Worm (Caenorhabditis elegans) whole organism, young adult: Measurements from ENCODE around the gene E02C12.11.

ENCODE experiments used
- B0035.1 ChIP-seq: sonication (generic microtip); optimal IDR thresholded peaks from 2 replicates; lab custom pipeline; 2016; ENCODE audit warnings: missing genetic modification characterization, mild to moderate bottlenecking, missing compliant biosample characterization, missing genotype, missing genetic modification reagents
- B0261.1 ChIP-seq: sonication (generic microtip); optimal IDR thresholded peaks from 2 replicates; lab custom pipeline; 2016; ENCODE audit warnings: mild to moderate bottlenecking, missing genetic modification characterization, moderate library complexity, missing compliant biosample characterization
- B0336.3 ChIP-seq: fragments of 200-800 bp; sonication (Bioruptor generic); IDR thresholded peaks from 2 replicates; pipeline ENCODE4 v1.3.6; 2022; ENCODE audit warnings: missing genetic modification characterization, missing compliant biosample characterization
- F37B4.10 ChIP-seq: fragments of 200-800 bp; sonication (Bioruptor generic); IDR thresholded peaks from 2 replicates; pipeline ENCODE4 v1.3.6; 2022; ENCODE audit warnings: missing genetic modification characterization, missing compliant biosample characterization
- F49E8.2 ChIP-seq: sonication (generic microtip); optimal IDR thresholded peaks from 3 replicates; lab custom pipeline; 2017; ENCODE audit warnings: missing genetic modification characterization, mild to moderate bottlenecking, missing compliant biosample characterization, antibody characterized with exemption, moderate library complexity; ENCODE audit not compliant: insufficient read depth
- F55B11.4 ChIP-seq: sonication (generic microtip); optimal IDR thresholded peaks from 2 replicates; lab custom pipeline; 2016; ENCODE audit warnings: missing compliant biosample characterization, missing genetic modification characterization, borderline replicate concordance; ENCODE audit not compliant: insufficient read depth
- F57A8.1 ChIP-seq: fragments of 200-800 bp; sonication (Bioruptor generic); optimal IDR thresholded peaks from 2 replicates; lab custom pipeline; 2018; ENCODE audit warnings: mild to moderate bottlenecking, missing genetic modification characterization, moderate library complexity, missing compliant biosample characterization
- Y56A3A.18 ChIP-seq: fragments of 200-800 bp; sonication (Bioruptor generic); IDR thresholded peaks from 2 replicates; pipeline ENCODE4 v1.3.6; 2022; ENCODE audit warnings: missing genetic modification reagents, missing genetic modification characterization, missing compliant biosample characterization
- Y95B8A.8 ChIP-seq: fragments of 200-800 bp; sonication (Bioruptor generic); IDR thresholded peaks from 2 replicates; pipeline ENCODE4 v1.3.6; 2022; ENCODE audit warnings: missing genetic modification reagents, missing genetic modification characterization, missing compliant biosample characterization
- ZK185.1 ChIP-seq: sonication (generic microtip); optimal IDR thresholded peaks from 2 replicates; lab custom pipeline; 2016; ENCODE audit warnings: mild to moderate bottlenecking, missing genetic modification characterization, missing compliant biosample characterization; ENCODE audit not compliant: poor library complexity, severe bottlenecking
- akir-1 ChIP-seq: fragments of 200-800 bp; sonication (Bioruptor generic); optimal IDR thresholded peaks from 2 replicates; lab custom pipeline; 2018; ENCODE audit warnings: mild to moderate bottlenecking, missing genetic modification characterization, moderate library complexity, missing compliant biosample characterization
- ama-1 ChIP-seq, 3 experiments: fragments of 150-350 bp in 1 of 3; sonication (generic microtip) in 2 of 3; optimal IDR thresholded peaks; 2 replicates each; lab custom pipeline; 2014 to 2018; ENCODE audit warnings: missing biosample characterization in 2 of 3, missing genetic modification characterization in 2 of 3, missing genetic modification reagents in 2 of 3
- aptf-2 ChIP-seq: fragments of 200-800 bp; sonication (Bioruptor generic); conservative IDR thresholded peaks from 2 replicates; pipeline ENCODE4 v1.3.6; 2022; ENCODE audit warnings: missing genetic modification reagents, missing genetic modification characterization, missing compliant biosample characterization
- atf-7 ChIP-seq: sonication (generic microtip); optimal IDR thresholded peaks from 2 replicates; lab custom pipeline; 2017; ENCODE audit warnings: mild to moderate bottlenecking, missing genetic modification characterization, missing compliant biosample characterization
- attf-3 ChIP-seq: fragments of 200-800 bp; sonication (Bioruptor generic); conservative IDR thresholded peaks from 2 replicates; pipeline ENCODE4 v1.3.6; 2022; ENCODE audit warnings: missing genetic modification reagents, missing genetic modification characterization, missing compliant biosample characterization
- bed-1 ChIP-seq: fragments of 200-800 bp; sonication (Bioruptor generic); IDR thresholded peaks from 2 replicates; pipeline ENCODE4 v1.3.6; 2022; ENCODE audit warnings: missing genetic modification reagents, missing genetic modification characterization, missing compliant biosample characterization
- ccch-3 ChIP-seq: fragments of 200-800 bp; sonication (Bioruptor generic); optimal IDR thresholded peaks from 2 replicates; lab custom pipeline; 2018; ENCODE audit warnings: mild to moderate bottlenecking, missing genetic modification characterization, missing compliant biosample characterization
- cebp-1 ChIP-seq, 2 experiments: fragments of 200-800 bp in 1 of 2; sonication (Bioruptor generic) in 1 of 2; sonication (generic microtip) in 1 of 2; IDR thresholded peaks in 1 of 2; optimal IDR thresholded peaks in 1 of 2; 2 replicates each; pipeline versions ENCODE4 v1.3.6 to Lab custom; 2017 to 2022; ENCODE audit warnings: missing compliant biosample characterization in 2 of 2, missing genetic modification characterization in 2 of 2, mild to moderate bottlenecking in 1 of 2, missing genetic modification reagents in 1 of 2, moderate library complexity in 1 of 2
- ceh-100 ChIP-seq: fragments of 200-800 bp; sonication (Bioruptor generic); IDR thresholded peaks from 2 replicates; pipeline ENCODE4 v1.3.6; 2022; ENCODE audit warnings: missing genetic modification reagents, missing genetic modification characterization, missing compliant biosample characterization
- ceh-40 ChIP-seq: fragments of 200-800 bp; sonication (Bioruptor generic); IDR thresholded peaks from 2 replicates; pipeline ENCODE4 v1.3.6; 2022; ENCODE audit warnings: missing genetic modification characterization, missing compliant biosample characterization
- ceh-58 ChIP-seq: fragments of 200-800 bp; sonication (Bioruptor generic); IDR thresholded peaks from 2 replicates; pipeline ENCODE4 v1.3.6; 2022; ENCODE audit warnings: missing genetic modification characterization, missing compliant biosample characterization
- dox-1 ChIP-seq: fragments of 200-800 bp; sonication (Bioruptor generic); IDR thresholded peaks from 2 replicates; pipeline ENCODE4 v1.3.6; 2022; ENCODE audit warnings: missing genetic modification reagents, missing genetic modification characterization, missing compliant biosample characterization
- dpff-1 ChIP-seq: sonication (generic microtip); optimal IDR thresholded peaks from 2 replicates; lab custom pipeline; 2017; ENCODE audit warnings: mild to moderate bottlenecking, missing genetic modification characterization, missing compliant biosample characterization
- egl-44 ChIP-seq: fragments of 200-800 bp; sonication (Bioruptor generic); IDR thresholded peaks from 2 replicates; pipeline ENCODE4 v1.3.6; 2022; ENCODE audit warnings: missing genetic modification reagents, missing genetic modification characterization, missing compliant biosample characterization
- egrh-3 ChIP-seq: fragments of 200-800 bp; sonication (Bioruptor generic); IDR thresholded peaks from 2 replicates; pipeline ENCODE4 v1.3.6; 2022; ENCODE audit warnings: missing genetic modification reagents, missing genetic modification characterization, missing compliant biosample characterization
- ets-4 ChIP-seq: fragments of 200-800 bp; sonication (Bioruptor generic); optimal IDR thresholded peaks from 2 replicates; lab custom pipeline; 2018; ENCODE audit warnings: mild to moderate bottlenecking, missing genetic modification characterization, missing compliant biosample characterization
- gei-17 ChIP-seq: fragments of 200-800 bp; sonication (Bioruptor generic); optimal IDR thresholded peaks from 2 replicates; lab custom pipeline; 2018; ENCODE audit warnings: mild to moderate bottlenecking, missing genetic modification characterization, missing compliant biosample characterization
- hlh-12 ChIP-seq: sonication (generic microtip); optimal IDR thresholded peaks from 2 replicates; lab custom pipeline; 2016; ENCODE audit warnings: missing genetic modification characterization, missing compliant biosample characterization
- hlh-26 ChIP-seq: fragments of 200-800 bp; sonication (Bioruptor generic); conservative IDR thresholded peaks from 2 replicates; pipeline ENCODE4 v1.3.6; 2022; ENCODE audit warnings: missing genetic modification reagents, missing genetic modification characterization, missing compliant biosample characterization
- hmg-20 ChIP-seq: fragments of 200-800 bp; sonication (Bioruptor generic); IDR thresholded peaks from 2 replicates; pipeline ENCODE4 v1.3.6; 2022; ENCODE audit warnings: missing genetic modification reagents, missing genetic modification characterization, missing compliant biosample characterization
- let-607 ChIP-seq, 2 experiments: fragments of 200-800 bp in 1 of 2; sonication (Bioruptor generic) in 1 of 2; sonication (generic microtip) in 1 of 2; optimal IDR thresholded peaks; 2 replicates each; lab custom pipeline; 2016 to 2018; ENCODE audit warnings: mild to moderate bottlenecking in 2 of 2, missing compliant biosample characterization in 2 of 2, missing genetic modification characterization in 2 of 2, moderate library complexity in 2 of 2, missing genotype in 1 of 2
- lin-26 ChIP-seq: fragments of 200-800 bp; sonication (Bioruptor generic); IDR thresholded peaks from 2 replicates; pipeline ENCODE4 v1.3.6; 2022; ENCODE audit warnings: missing genetic modification reagents, missing genetic modification characterization, missing compliant biosample characterization
- madf-3 ChIP-seq: fragments of 200-800 bp; sonication (Bioruptor generic); IDR thresholded peaks from 2 replicates; pipeline ENCODE4 v1.3.6; 2022; ENCODE audit warnings: missing genetic modification reagents, missing genetic modification characterization, missing compliant biosample characterization
- nfya-1 ChIP-seq: sonication (generic microtip); optimal IDR thresholded peaks from 2 replicates; lab custom pipeline; 2017; ENCODE audit warnings: antibody characterized with exemption, missing compliant biosample characterization, missing genetic modification characterization, borderline replicate concordance; ENCODE audit not compliant: insufficient read depth
- nhr-80 ChIP-seq: sonication (generic microtip); optimal IDR thresholded peaks from 2 replicates; lab custom pipeline; 2016; ENCODE audit warnings: missing genetic modification characterization, missing compliant biosample characterization
- rcor-1 ChIP-seq: fragments of 200-800 bp; sonication (Bioruptor generic); IDR thresholded peaks from 2 replicates; pipeline ENCODE4 v1.3.6; 2022; ENCODE audit warnings: missing genetic modification reagents, missing genetic modification characterization, missing compliant biosample characterization
- sdz-38 ChIP-seq: sonication (generic microtip); optimal IDR thresholded peaks from 2 replicates; lab custom pipeline; 2016; ENCODE audit warnings: missing genotype, missing genetic modification characterization, missing compliant biosample characterization
- snpc-1.1 ChIP-seq: sonication (generic microtip); optimal IDR thresholded peaks from 2 replicates; lab custom pipeline; 2017; ENCODE audit warnings: missing genetic modification characterization, mild to moderate bottlenecking, missing compliant biosample characterization, antibody characterized with exemption, moderate library complexity, missing genotype, missing genetic modification reagents; ENCODE audit not compliant: insufficient read depth
- snpc-1.3 ChIP-seq: sonication (generic microtip); optimal IDR thresholded peaks from 2 replicates; lab custom pipeline; 2017; ENCODE audit warnings: missing genetic modification characterization, mild to moderate bottlenecking, missing compliant biosample characterization, antibody characterized with exemption, moderate library complexity, missing genotype, missing genetic modification reagents; ENCODE audit not compliant: insufficient read depth
- tlf-1 ChIP-seq: fragments of 200-800 bp; sonication (Bioruptor generic); optimal IDR thresholded peaks from 2 replicates; lab custom pipeline; 2018; ENCODE audit warnings: mild to moderate bottlenecking, missing genetic modification characterization, missing compliant biosample characterization
- unc-130 ChIP-seq: sonication (generic microtip); optimal IDR thresholded peaks from 2 replicates; lab custom pipeline; 2016; ENCODE audit warnings: missing genetic modification reagents, missing genetic modification characterization, missing compliant biosample characterization
- xnd-1 ChIP-seq: sonication (generic microtip); optimal IDR thresholded peaks from 2 replicates; lab custom pipeline; 2016; ENCODE audit warnings: missing genotype, missing genetic modification reagents, missing genetic modification characterization, missing compliant biosample characterization
- zfh-2 ChIP-seq: fragments of 200-800 bp; sonication (Bioruptor generic); conservative IDR thresholded peaks from 2 replicates; pipeline ENCODE4 v1.3.6; 2022; ENCODE audit warnings: missing genetic modification reagents, missing genetic modification characterization, missing compliant biosample characterization
- ztf-28 ChIP-seq: fragments of 200-800 bp; sonication (Bioruptor generic); IDR thresholded peaks from 2 replicates; pipeline ENCODE4 v1.3.6; 2022; ENCODE audit warnings: missing genetic modification reagents, missing genetic modification characterization, missing compliant biosample characterization
- ztf-3 ChIP-seq: fragments of 200-800 bp; sonication (Bioruptor generic); optimal IDR thresholded peaks from 2 replicates; lab custom pipeline; 2018; ENCODE audit warnings: mild to moderate bottlenecking, missing genetic modification characterization, missing compliant biosample characterization

Gene E02C12.11

DNA sequence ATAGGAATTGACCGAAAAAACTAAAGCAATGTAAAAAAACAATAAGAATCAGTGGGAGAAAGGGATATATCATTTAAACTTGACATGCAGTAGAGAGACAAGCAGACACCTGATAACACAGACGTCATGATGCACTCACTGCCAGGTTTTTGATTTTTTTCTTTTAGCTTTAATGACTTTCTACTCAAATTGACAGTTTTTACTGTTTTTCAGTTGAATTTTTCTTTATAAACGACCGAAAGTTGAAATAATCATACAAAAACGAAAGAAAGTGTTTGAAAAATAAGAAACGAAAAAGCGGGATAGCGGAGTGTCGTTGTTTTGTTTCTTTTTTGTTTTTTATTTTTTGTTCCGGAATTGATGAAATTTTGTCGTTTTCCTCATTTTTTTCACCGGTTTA, 45.5 kb downstream of the E02C12.11 start, which contains the start of gene ucp-4 (continued):
- TF ChIP-seq hlh-12 (tag; lab: Kevin White, UChicago), result no peak
- no peak for TF ChIP-seq xnd-1 (tag; lab: Kevin White, UChicago)
- no peak for TF ChIP-seq madf-3 (GFP tag; lab: Robert Waterston, UW)
- no peak for TF ChIP-seq F37B4.10
- no peak for TF ChIP-seq B0261.1
- TF ChIP-seq atf-7 (tag; lab: Kevin White, UChicago), result peak; percentile 4
- TF ChIP-seq hlh-26 (GFP tag; lab: Robert Waterston, UW), result no peak
- no peak for TF ChIP-seq ceh-100 (GFP tag; lab: Robert Waterston, UW)
- no peak for TF ChIP-seq aptf-2
- no peak for TF ChIP-seq tlf-1 (GFP tag; lab: Kevin White, UChicago)
- TF ChIP-seq ZK185.1 (tag; lab: Kevin White, UChicago), result no peak
- TF ChIP-seq snpc-1.3 (tag; lab: Kevin White, UChicago), result no peak
- TF ChIP-seq dpff-1 (tag; lab: Kevin White, UChicago), result no peak
- TF ChIP-seq zfh-2 (GFP tag; lab: Robert Waterston, UW), result no peak
- TF ChIP-seq ztf-3 (GFP tag; lab: Kevin White, UChicago), result no peak
- TF ChIP-seq ztf-28, result no peak
- TF ChIP-seq attf-3 (GFP tag; lab: Robert Waterston, UW), result peak; percentile 76
- no peak for TF ChIP-seq hmg-20 (GFP tag; lab: Robert Waterston, UW)
- no peak for TF ChIP-seq sdz-38 (tag; lab: Kevin White, UChicago)
- no peak for TF ChIP-seq dox-1 (GFP tag; lab: Robert Waterston, UW)
- TF ChIP-seq ceh-58 (GFP tag; lab: Robert Waterston, UW), result no peak
- no peak for TF ChIP-seq F55B11.4
- no peak for TF ChIP-seq ceh-40 (GFP tag; lab: Robert Waterston, UW)
- no peak for TF ChIP-seq bed-1 (GFP tag; lab: Robert Waterston, UW)
- no peak for TF ChIP-seq rcor-1 (GFP tag; lab: Robert Waterston, UW)
- TF ChIP-seq akir-1 (GFP tag; lab: Kevin White, UChicago), result no peak
- no peak for TF ChIP-seq ama-1 (optimal IDR thresholded peaks at IDR 0.05; lab: Kevin White, UChicago)
- no peak for TF ChIP-seq ama-1 (GFP tag; optimal IDR thresholded peaks at IDR 0.05; lab: Kevin White, UChicago)
- TF ChIP-seq F57A8.1, result no peak
- no peak for TF ChIP-seq snpc-1.1 (tag; lab: Kevin White, UChicago)
- TF ChIP-seq B0035.1 (tag; lab: Kevin White, UChicago), result no peak
- TF ChIP-seq let-607 (tag; optimal IDR thresholded peaks at IDR 0.05; lab: Kevin White, UChicago), result no peak
- TF ChIP-seq nfya-1 (tag; lab: Kevin White, UChicago), result no peak
- no peak for TF ChIP-seq lin-26 (GFP tag; lab: Robert Waterston, UW)
- peak; percentile 30; the same call in 1 of the 2 replicates for TF ChIP-seq egl-44
- TF ChIP-seq B0336.3 (GFP tag; lab: Robert Waterston, UW), result no peak
- no peak for TF ChIP-seq unc-130
- peak; percentile 72 for TF ChIP-seq nhr-80

ce11 chrV:9333316-9334048, 46.2 kb downstream of the E02C12.11 start, which contains the start of gene acl-14:
Gene acl-14, minus strand, starts transcription at chrV:9333631.
- TF ChIP-seq let-607 (tag; optimal IDR thresholded peaks at IDR 0.05; lab: Kevin White, UChicago) (no peak), aptf-2 (no peak), cebp-1 (GFP tag; IDR thresholded peaks at IDR 0.05; lab: Robert Waterston, UW) (peak; percentile 96), cebp-1 (tag; optimal IDR thresholded peaks at IDR 0.05; lab: Kevin White, UChicago) (peak; percentile 97), lin-26 (GFP tag; lab: Robert Waterston, UW) (0 out of 2 replicates have a peak, but pooled peaks have one; percentile 15), gei-17 (GFP tag; lab: Kevin White, UChicago) (no peak), Y95B8A.8 (GFP tag; lab: Robert Waterston, UW) (no peak), ZK185.1 (tag; lab: Kevin White, UChicago) (no peak), egl-44 (no peak), nhr-80 (no peak), ets-4 (GFP tag; lab: Kevin White, UChicago) (no peak), ccch-3 (GFP tag; lab: Kevin White, UChicago) (no peak), F57A8.1 (no peak), Y56A3A.18 (GFP tag; lab: Robert Waterston, UW) (no peak), akir-1 (GFP tag; lab: Kevin White, UChicago) (no peak), egrh-3 (GFP tag; lab: Robert Waterston, UW) (no peak), F49E8.2 (tag; lab: Kevin White, UChicago) (no peak)
